Worm (Caenorhabditis elegans): ENCODE results near the gene F35D11.1.

DNA sequence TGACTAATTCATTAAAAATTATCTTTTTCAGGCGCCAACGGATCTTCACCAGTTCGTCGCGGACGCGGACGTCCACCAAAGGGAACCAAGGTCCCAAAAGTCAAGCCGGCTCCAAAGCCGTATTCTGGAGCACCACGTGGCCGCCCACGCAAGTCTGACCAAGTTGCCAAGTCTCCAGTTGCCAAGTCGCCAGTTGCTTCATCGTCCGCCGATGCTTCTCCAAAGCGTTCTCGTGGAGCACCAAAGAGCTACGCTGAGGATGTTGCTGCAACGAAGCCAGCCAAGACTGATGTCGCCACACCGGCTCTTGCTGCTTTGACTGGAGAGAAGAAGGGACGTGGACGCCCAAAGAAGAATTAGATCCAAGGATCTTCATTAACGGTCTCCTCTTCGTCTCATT, 46.5 kb downstream of the F35D11.1 start:
- TF ChIP-seq unc-130 (GFP tag; optimal IDR thresholded peaks at IDR 0.05): no peak
- TF ChIP-seq ama-1 (optimal IDR thresholded peaks at IDR 0.05): no peak
- TF ChIP-seq ama-1 (GFP tag; optimal IDR thresholded peaks at IDR 0.05): no peak
- TF ChIP-seq B0035.1 (tag; optimal IDR thresholded peaks at IDR 0.05): no peak
- no peak for TF ChIP-seq ztf-18 (tag; optimal IDR thresholded peaks at IDR 0.05)
- TF ChIP-seq mel-28 (tag; optimal IDR thresholded peaks at IDR 0.05; ENCODE audit: borderline replicate concordance): no peak
- no peak for TF ChIP-seq lin-35 (GFP tag; optimal IDR thresholded peaks at IDR 0.05)
- no peak for TF ChIP-seq snpc-4 (GFP tag; optimal IDR thresholded peaks at IDR 0.05)
- TF ChIP-seq snpc-4 (tag; optimal IDR thresholded peaks at IDR 0.05): no peak
- no peak for TF ChIP-seq efl-1 (GFP tag; optimal IDR thresholded peaks at IDR 0.05)
- TF ChIP-seq B0336.3 (GFP tag; IDR thresholded peaks at IDR 0.05): no peak
- TF ChIP-seq nhr-80 (tag; optimal IDR thresholded peaks at IDR 0.05): no peak
- TF ChIP-seq hmg-1.2 (GFP tag; IDR thresholded peaks at IDR 0.05): no peak
- TF ChIP-seq rec-8 (tag; optimal IDR thresholded peaks at IDR 0.05): no peak
- TF ChIP-seq nhr-90 (tag; optimal IDR thresholded peaks at IDR 0.05): no peak
- TF ChIP-seq egrh-3 (GFP tag; IDR thresholded peaks at IDR 0.05): no peak; the same call in 1 of the 2 replicates

All from whole organism, young adult.